Worm (Caenorhabditis elegans): ENCODE measurements around the gene T02D1.9.

ce11 chrIV:17383046-17383445, 24.3 kb downstream of the T02D1.9 start, which contains the start of gene C30H6.12:
- TF ChIP-seq tra-4 (tag; optimal IDR thresholded peaks at IDR 0.05) (no peak), B0310.2 (tag; optimal IDR thresholded peaks at IDR 0.05) (no peak), hmg-4 (GFP tag; optimal IDR thresholded peaks at IDR 0.05) (no peak), hmbx-1 (tag; optimal IDR thresholded peaks at IDR 0.05) (no peak), ama-1 (optimal IDR thresholded peaks at IDR 0.05) (no peak), flt-1 (GFP tag; IDR thresholded peaks at IDR 0.05) (no peak), tbx-11 (GFP tag; IDR thresholded peaks at IDR 0.05) (no peak), ceh-13 (GFP tag; optimal IDR thresholded peaks at IDR 0.05) (no peak), aly-1 (tag; optimal IDR thresholded peaks at IDR 0.05) (no peak), scrt-1 (GFP tag; IDR thresholded peaks at IDR 0.05) (no peak), sea-1 (GFP tag; conservative IDR thresholded peaks at IDR 0.05) (no peak), ets-7 (tag; optimal IDR thresholded peaks at IDR 0.05) (no peak), hnd-1 (tag; optimal IDR thresholded peaks at IDR 0.05) (no peak)
